Worm (Caenorhabditis elegans) whole organism, midembryonic: ENCODE results near the gene K12H4.5.

Source experiments
- flt-1 ChIP-seq: fragments of 200-800 bp; sonication (Bioruptor generic); IDR thresholded peaks from 2 replicates; pipeline ENCODE4 v1.3.6; 2022; ENCODE audit warnings: missing genetic modification characterization, missing compliant biosample characterization
- klf-2 ChIP-seq: fragments of 200-800 bp; sonication (Bioruptor generic); conservative IDR thresholded peaks from 2 replicates; pipeline ENCODE4 v1.3.6; 2022; ENCODE audit warnings: missing genetic modification reagents, missing genetic modification characterization, missing compliant biosample characterization
- med-1 ChIP-seq: sonication (generic microtip); optimal IDR thresholded peaks from 2 replicates; lab custom pipeline; 2017; ENCODE audit warnings: missing genetic modification characterization, mild to moderate bottlenecking, missing compliant biosample characterization, antibody characterized with exemption, missing genetic modification reagents; ENCODE audit not compliant: insufficient read depth
- tab-1 ChIP-seq: fragments of 200-800 bp; sonication (Bioruptor generic); IDR thresholded peaks from 2 replicates; pipeline ENCODE4 v1.3.6; 2022; ENCODE audit warnings: missing genetic modification characterization, missing compliant biosample characterization
- ztf-23 ChIP-seq: fragments of 200-800 bp; sonication (Bioruptor generic); IDR thresholded peaks from 2 replicates; pipeline ENCODE4 v1.3.6; 2022; ENCODE audit warnings: missing genetic modification reagents, missing genetic modification characterization, missing compliant biosample characterization

- TF ChIP-seq tab-1 (no peak), ztf-23 (no peak), flt-1 (no peak), klf-2 (no peak), med-1 (GFP tag; lab: Kevin White, UChicago) (no peak)
Observed at ce11 chrIII:8091408-8091807, 47.1 kb downstream of the K12H4.5 start, which contains the start of gene idi-1.
